Worm (Caenorhabditis elegans): ENCODE measurements around the gene F36H1.12.

F36H1.12 gene

ce11 chrIV:11053652-11054317 is at the start of gene F36H1.12, which contains the start of gene lin-3:
Gene F36H1.12, minus strand, starts transcription at chrIV:11053702.
Gene lin-3, plus strand, starts transcription at chrIV:11054308.
- TF ChIP-seq mml-1 (tag; optimal IDR thresholded peaks at IDR 0.05) = no peak
- TF ChIP-seq ZK546.5 (tag; optimal IDR thresholded peaks at IDR 0.05) = no peak
- no peak for TF ChIP-seq ceh-16 (tag; optimal IDR thresholded peaks at IDR 0.05)

ce11 chrIV:11102608-11103007 is 49.1 kb upstream of the F36H1.12 start, which contains the start of gene srlf-17:
Gene srlf-17, minus strand, starts transcription at chrIV:11102708.
- no peak for TF ChIP-seq pha-4 (tag; optimal IDR thresholded peaks at IDR 0.05)
- TF ChIP-seq R02D3.7 (tag; optimal IDR thresholded peaks at IDR 0.05) = no peak

ce11 chrIV:11101383-11101782 is 47.9 kb upstream of the F36H1.12 start, which contains the start of gene srlf-18:
Gene srlf-18, minus strand, starts transcription at chrIV:11101483.
- no peak for TF ChIP-seq nfya-1 (tag; optimal IDR thresholded peaks at IDR 0.05; ENCODE audit: insufficient read depth)
- no peak for TF ChIP-seq egl-5 (tag; optimal IDR thresholded peaks at IDR 0.05)
- no peak for TF ChIP-seq eor-1 (tag; optimal IDR thresholded peaks at IDR 0.05)
- no peak for TF ChIP-seq aly-2 (tag; optimal IDR thresholded peaks at IDR 0.05)
- no peak for TF ChIP-seq pqm-1 (tag; optimal IDR thresholded peaks at IDR 0.05)
- no peak for TF ChIP-seq ceh-28 (tag; optimal IDR thresholded peaks at IDR 0.05)
- no peak for TF ChIP-seq fkh-10 (GFP tag; optimal IDR thresholded peaks at IDR 0.05)
- no peak for TF ChIP-seq nhr-67 (tag; optimal IDR thresholded peaks at IDR 0.05)
- no peak for TF ChIP-seq nhr-28 (tag; optimal IDR thresholded peaks at IDR 0.05)
- no peak for TF ChIP-seq ztf-11 (tag; optimal IDR thresholded peaks at IDR 0.05)
- TF ChIP-seq nhr-11 (tag; optimal IDR thresholded peaks at IDR 0.05) = no peak
- no peak for TF ChIP-seq pha-4 (tag; optimal IDR thresholded peaks at IDR 0.05)
- no peak for TF ChIP-seq daf-12 (tag; optimal IDR thresholded peaks at IDR 0.05)
- TF ChIP-seq unc-39 (tag; optimal IDR thresholded peaks at IDR 0.05) = no peak
- TF ChIP-seq mdl-1 (tag; optimal IDR thresholded peaks at IDR 0.05) = no peak
- TF ChIP-seq fkh-2 (tag; optimal IDR thresholded peaks at IDR 0.05) = no peak
- TF ChIP-seq nhr-77 (tag; optimal IDR thresholded peaks at IDR 0.05) = no peak
- no peak for TF ChIP-seq egl-27 (tag; optimal IDR thresholded peaks at IDR 0.05)

- no peak for TF ChIP-seq elt-3 (tag; optimal IDR thresholded peaks at IDR 0.05)
Measured at ce11 chrIV:11100271-11100670, 46.8 kb upstream of the F36H1.12 start, which contains the start of gene str-3. Gene str-3, minus strand, starts transcription at chrIV:11100371.

- no peak for TF ChIP-seq elt-2 (tag; optimal IDR thresholded peaks at IDR 0.05)
- no peak for TF ChIP-seq ceh-82 (tag; optimal IDR thresholded peaks at IDR 0.05)
- TF ChIP-seq snpc-4 (tag; optimal IDR thresholded peaks at IDR 0.05) = no peak
- TF ChIP-seq pqm-1 (tag; optimal IDR thresholded peaks at IDR 0.05) = peak; percentile 37
- no peak for TF ChIP-seq daf-12 (tag; optimal IDR thresholded peaks at IDR 0.05)
- TF ChIP-seq fos-1 (tag; optimal IDR thresholded peaks at IDR 0.05) = no peak
- TF ChIP-seq hmg-11 (tag; optimal IDR thresholded peaks at IDR 0.05) = no peak
- TF ChIP-seq mml-1 (tag; optimal IDR thresholded peaks at IDR 0.05) = no peak
- TF ChIP-seq nhr-76 (tag; optimal IDR thresholded peaks at IDR 0.05) = peak; percentile 76
- TF ChIP-seq sea-2 (GFP tag; optimal IDR thresholded peaks at IDR 0.05) = no peak
- TF ChIP-seq nfya-1 (tag; optimal IDR thresholded peaks at IDR 0.05; ENCODE audit: insufficient read depth) = peak; percentile 7
- no peak for TF ChIP-seq eor-1 (tag; optimal IDR thresholded peaks at IDR 0.05)
- TF ChIP-seq R02D3.7 (tag; optimal IDR thresholded peaks at IDR 0.05) = no peak
- no peak for TF ChIP-seq ZK546.5 (tag; optimal IDR thresholded peaks at IDR 0.05)
Measured at ce11 chrIV:11097795-11098194, 44.3 kb upstream of the F36H1.12 start, which contains the start of gene M7.12. Gene M7.12, minus strand, starts transcription at chrIV:11097982.

- TF ChIP-seq nhr-28 (tag; optimal IDR thresholded peaks at IDR 0.05) = no peak
- peak; percentile 76 for TF ChIP-seq fkh-10 (GFP tag; optimal IDR thresholded peaks at IDR 0.05)
Measured at ce11 chrIV:11094974-11095373, 41.5 kb upstream of the F36H1.12 start, which contains the start of gene M7.8. Gene M7.8, minus strand, starts transcription at chrIV:11095085.
